Worm (Caenorhabditis elegans): ENCODE measurements around the gene srz-95.

srz-95 gene

DNA sequence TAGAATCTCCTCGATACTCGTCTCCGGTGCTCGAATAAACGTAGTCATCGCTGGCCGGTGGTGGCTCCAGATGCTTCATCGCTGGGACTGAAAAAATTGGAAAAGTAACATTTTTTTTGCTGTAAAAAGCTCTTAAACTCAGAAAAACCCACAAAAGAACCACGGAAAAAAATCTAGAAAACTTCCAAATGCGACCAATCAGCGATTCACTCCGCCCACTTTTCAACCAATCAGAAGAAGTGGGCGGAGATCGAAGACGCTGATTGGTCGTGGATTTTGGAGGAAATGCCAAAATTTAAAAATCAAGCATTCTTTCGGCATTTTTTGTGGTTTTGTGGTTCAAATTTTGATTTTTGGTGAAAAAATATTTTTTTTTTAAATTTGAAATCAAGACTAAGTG is 32.9 kb upstream of the srz-95 start:
- TF ChIP-seq nhr-6 (tag; optimal IDR thresholded peaks at IDR 0.05) (no peak), R02D3.7 (tag; optimal IDR thresholded peaks at IDR 0.05) (no peak), lin-11 (tag; optimal IDR thresholded peaks at IDR 0.05) (no peak), mdl-1 (tag; optimal IDR thresholded peaks at IDR 0.05) (no peak), egl-27 (tag; optimal IDR thresholded peaks at IDR 0.05) (no peak), nhr-10 (tag; optimal IDR thresholded peaks at IDR 0.05) (no peak), unc-39 (tag; optimal IDR thresholded peaks at IDR 0.05) (no peak), sem-4 (tag; optimal IDR thresholded peaks at IDR 0.05) (no peak)

DNA sequence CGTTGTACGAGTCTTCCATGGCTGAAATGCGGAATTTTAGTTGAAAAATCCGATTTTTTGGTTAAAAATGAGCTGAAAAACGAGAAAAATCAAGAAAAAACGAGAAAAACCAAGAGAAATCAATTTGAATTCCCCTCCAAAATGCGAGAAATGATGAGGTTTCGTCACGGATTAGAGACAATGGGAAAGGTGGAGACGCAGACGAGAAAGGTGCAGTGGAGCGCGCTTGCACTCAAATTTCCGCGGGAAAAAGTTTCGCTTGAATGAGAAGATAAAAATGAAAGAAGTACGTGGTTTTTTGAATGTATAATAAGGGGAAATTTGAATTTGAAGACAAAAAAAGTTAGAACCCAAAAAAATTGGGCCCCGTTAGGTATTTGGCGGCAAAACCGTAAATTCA is 26.2 kb upstream of the srz-95 start, which contains the start of gene efl-1:
TSS of gene efl-1 (minus strand) at position 21 of the 400 bp plus-strand sequence.
- TF ChIP-seq ztf-11 (tag; optimal IDR thresholded peaks at IDR 0.05), result no peak
- TF ChIP-seq ama-1 (optimal IDR thresholded peaks at IDR 0.05), result no peak
- TF ChIP-seq dmd-4 (tag; optimal IDR thresholded peaks at IDR 0.05), result peak; percentile 29
- peak; percentile 84 for TF ChIP-seq nhr-25 (tag; optimal IDR thresholded peaks at IDR 0.05)
- TF ChIP-seq unc-62 (GFP tag; optimal IDR thresholded peaks at IDR 0.05), result no peak
- peak; percentile 96 for TF ChIP-seq unc-55 (GFP tag; optimal IDR thresholded peaks at IDR 0.05)
- peak; percentile 66 for TF ChIP-seq lin-11 (tag; optimal IDR thresholded peaks at IDR 0.05)
- TF ChIP-seq nhr-77 (tag; optimal IDR thresholded peaks at IDR 0.05), result no peak
- peak; percentile 92 for TF ChIP-seq sma-3 (GFP tag; optimal IDR thresholded peaks at IDR 0.05)
- peak; percentile 84 to 93 for TF ChIP-seq lsy-2 (tag; optimal IDR thresholded peaks at IDR 0.05)
- TF ChIP-seq R02D3.7 (tag; optimal IDR thresholded peaks at IDR 0.05), result peak; percentile 29
- no peak for TF ChIP-seq elt-1 (tag; optimal IDR thresholded peaks at IDR 0.05)
- TF ChIP-seq nhr-21 (tag; optimal IDR thresholded peaks at IDR 0.05), result peak; percentile 83
- TF ChIP-seq alr-1 (tag; optimal IDR thresholded peaks at IDR 0.05), result no peak
- peak; percentile 93 for TF ChIP-seq snpc-4 (tag; optimal IDR thresholded peaks at IDR 0.05)
- TF ChIP-seq sem-4 (tag; optimal IDR thresholded peaks at IDR 0.05), result peak; percentile 77
- TF ChIP-seq zag-1 (tag; optimal IDR thresholded peaks at IDR 0.05), result peak; percentile 75
- TF ChIP-seq ztf-1 (GFP tag; conservative IDR thresholded peaks at IDR 0.05), result no peak
- no peak for TF ChIP-seq ZK546.5 (tag; optimal IDR thresholded peaks at IDR 0.05)
- no peak for TF ChIP-seq nhr-12 (tag; optimal IDR thresholded peaks at IDR 0.05)
- TF ChIP-seq crh-2 (tag; optimal IDR thresholded peaks at IDR 0.05), result peak; percentile 96
- TF ChIP-seq aly-2 (tag; optimal IDR thresholded peaks at IDR 0.05), result no peak
- peak; percentile 13 for TF ChIP-seq Y55F3AM.14 (GFP tag; optimal IDR thresholded peaks at IDR 0.05)
- no peak for TF ChIP-seq nhr-11 (tag; optimal IDR thresholded peaks at IDR 0.05)
- TF ChIP-seq mdl-1 (tag; optimal IDR thresholded peaks at IDR 0.05), result peak in 1 of 2 experiments; percentile 34
- peak; percentile 99 for TF ChIP-seq gmeb-1 (tag; optimal IDR thresholded peaks at IDR 0.05)
- peak; percentile 72 for TF ChIP-seq ceh-82 (tag; optimal IDR thresholded peaks at IDR 0.05)
- peak; percentile 33 for TF ChIP-seq ceh-16 (tag; optimal IDR thresholded peaks at IDR 0.05)
- peak; percentile 63 for TF ChIP-seq fos-1 (tag; optimal IDR thresholded peaks at IDR 0.05)
- TF ChIP-seq unc-39 (tag; optimal IDR thresholded peaks at IDR 0.05), result no peak
- TF ChIP-seq lin-39 (tag; optimal IDR thresholded peaks at IDR 0.05), result no peak
- TF ChIP-seq C34F6.9 (tag; optimal IDR thresholded peaks at IDR 0.05), result peak; percentile 94
- peak; percentile 94 for TF ChIP-seq lin-13 (GFP tag; optimal IDR thresholded peaks at IDR 0.05)
- no peak for TF ChIP-seq skn-1 (tag; optimal IDR thresholded peaks at IDR 0.05)
- TF ChIP-seq nhr-237 (tag; optimal IDR thresholded peaks at IDR 0.05), result peak; percentile 64
- peak; percentile 34 for TF ChIP-seq blmp-1 (tag; optimal IDR thresholded peaks at IDR 0.05; ENCODE audit: insufficient read depth)
- no peak for TF ChIP-seq sma-9 (GFP tag; optimal IDR thresholded peaks at IDR 0.05)
- no peak for TF ChIP-seq sma-9 (tag; optimal IDR thresholded peaks at IDR 0.05)
- TF ChIP-seq peb-1 (tag; optimal IDR thresholded peaks at IDR 0.05), result no peak
- TF ChIP-seq mbf-1 (tag; optimal IDR thresholded peaks at IDR 0.05), result no peak
- TF ChIP-seq ztf-4 (tag; optimal IDR thresholded peaks at IDR 0.05), result peak; percentile 34
- TF ChIP-seq nhr-23 (tag; optimal IDR thresholded peaks at IDR 0.05), result no peak
- peak; percentile 85 for TF ChIP-seq F13H6.1 (tag; optimal IDR thresholded peaks at IDR 0.05)
- peak; percentile 69 for TF ChIP-seq nhr-10 (tag; optimal IDR thresholded peaks at IDR 0.05)
- TF ChIP-seq mab-5 (tag; optimal IDR thresholded peaks at IDR 0.05), result peak; percentile 95
- peak; percentile 84 for TF ChIP-seq egl-27 (tag; optimal IDR thresholded peaks at IDR 0.05)
- peak; percentile 78 for TF ChIP-seq nhr-6 (tag; optimal IDR thresholded peaks at IDR 0.05)
- peak; percentile 93 for TF ChIP-seq nhr-129 (tag; optimal IDR thresholded peaks at IDR 0.05)
- no peak for TF ChIP-seq elt-3 (tag; optimal IDR thresholded peaks at IDR 0.05)
